Worm (Caenorhabditis elegans): ENCODE measurements around the gene fbxa-84.
"Not testable (repeated sequence)": the region's sequence is repeated elsewhere in the genome, so short reads cannot be mapped to it uniquely, and the experiment has no call there.

fbxa-84 gene

DNA sequence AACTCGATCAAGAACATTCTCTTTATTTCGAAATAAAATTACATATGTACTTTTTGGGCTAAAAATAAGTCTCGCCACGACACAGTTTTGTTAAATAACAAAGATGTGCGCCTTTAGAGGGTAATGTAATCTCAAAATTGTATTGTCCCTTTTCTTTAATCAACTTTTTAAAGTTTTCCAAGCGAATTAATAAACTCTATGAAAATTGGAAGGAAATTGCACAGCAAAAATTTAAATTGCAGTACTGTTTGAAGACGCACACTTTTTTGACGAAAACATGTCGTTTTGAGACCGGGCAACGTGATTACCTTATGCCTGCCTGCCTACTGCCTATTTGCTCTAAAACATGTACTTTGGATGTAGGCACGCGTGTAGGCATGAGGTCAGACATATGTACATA is 9.7 kb downstream of the fbxa-84 start:
- TF ChIP-seq pha-4 (tag; optimal IDR thresholded peaks at IDR 0.05) = no peak
- no peak for TF ChIP-seq nhr-12 (tag; optimal IDR thresholded peaks at IDR 0.05)
- TF ChIP-seq sptf-1 (tag; optimal IDR thresholded peaks at IDR 0.05) = no peak
- no peak for TF ChIP-seq blmp-1 (tag; optimal IDR thresholded peaks at IDR 0.05)
- TF ChIP-seq ham-2 (GFP tag; optimal IDR thresholded peaks at IDR 0.05) = no peak
- TF ChIP-seq mls-2 (tag; optimal IDR thresholded peaks at IDR 0.05) = no peak

DNA sequence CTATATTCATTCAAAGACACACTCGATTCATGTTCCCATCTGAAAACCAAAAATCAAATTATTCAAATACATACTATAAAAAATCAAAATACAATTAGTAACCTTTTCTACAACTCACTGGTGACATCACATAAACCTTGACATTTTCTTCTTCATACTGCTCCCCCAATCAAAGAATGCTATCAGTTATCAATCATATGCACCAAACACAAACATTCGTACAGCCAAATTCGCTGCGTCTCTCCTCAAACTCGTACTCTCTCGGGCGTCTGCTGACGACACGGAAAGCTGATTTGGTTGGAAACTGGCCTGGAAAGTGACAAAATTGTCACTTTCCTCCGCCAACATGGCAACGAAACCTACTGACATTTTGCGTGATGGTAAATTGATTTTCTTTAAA is 10.1 kb downstream of the fbxa-84 start, which contains the start of gene plc-2:
TSS of gene plc-2 (plus strand) at position 196 of the 400 bp plus-strand sequence.
- TF ChIP-seq nhr-12 (tag; optimal IDR thresholded peaks at IDR 0.05) = no peak
- no peak for TF ChIP-seq lin-13 (tag; optimal IDR thresholded peaks at IDR 0.05)

DNA sequence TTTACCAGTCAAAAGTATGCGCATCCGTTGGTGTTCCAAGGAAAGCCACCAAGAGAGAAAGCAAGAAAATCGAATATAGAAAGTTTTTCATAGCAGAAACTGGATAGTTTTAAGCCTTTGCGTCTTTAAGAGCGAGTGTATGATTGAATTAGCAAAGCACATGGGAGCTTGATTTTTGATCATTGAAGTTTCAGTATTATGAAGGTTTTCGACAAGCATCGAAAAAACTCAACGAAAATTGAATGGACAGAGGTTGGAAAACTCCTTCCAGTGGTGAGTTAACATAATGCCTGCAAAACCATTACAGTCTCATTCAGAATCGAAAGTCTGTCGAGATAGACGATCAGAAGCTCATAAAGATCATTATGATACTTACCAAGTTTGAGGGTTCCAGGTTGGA is 11.7 kb downstream of the fbxa-84 start, which contains the start of gene Y75B12B.13:
TSS of gene Y75B12B.13 (minus strand) at position 101 of the 400 bp plus-strand sequence.
- TF ChIP-seq lin-32 (GFP tag; optimal IDR thresholded peaks at IDR 0.05) = no peak
- TF ChIP-seq unc-62 (GFP tag; optimal IDR thresholded peaks at IDR 0.05) = no peak
- TF ChIP-seq unc-120 (tag; optimal IDR thresholded peaks at IDR 0.05; ENCODE audit: poor library complexity, severe bottlenecking) = no peak
- TF ChIP-seq ceh-83 (GFP tag; optimal IDR thresholded peaks at IDR 0.05) = no peak
- no peak for TF ChIP-seq M03D4.4 (tag; optimal IDR thresholded peaks at IDR 0.05)
- no peak for TF ChIP-seq mab-5 (tag; optimal IDR thresholded peaks at IDR 0.05)
- no peak for TF ChIP-seq pha-4 (tag; optimal IDR thresholded peaks at IDR 0.05)
- TF ChIP-seq nhr-2 (tag; optimal IDR thresholded peaks at IDR 0.05) = no peak
- TF ChIP-seq blmp-1 (tag; optimal IDR thresholded peaks at IDR 0.05) = no peak
- no peak for TF ChIP-seq ham-2 (GFP tag; optimal IDR thresholded peaks at IDR 0.05)
- no peak for TF ChIP-seq unc-39 (tag; optimal IDR thresholded peaks at IDR 0.05)
- TF ChIP-seq snpc-4 (tag; optimal IDR thresholded peaks at IDR 0.05) = no peak
- no peak for TF ChIP-seq flh-1 (GFP tag; optimal IDR thresholded peaks at IDR 0.05)
- TF ChIP-seq lin-13 (tag; optimal IDR thresholded peaks at IDR 0.05) = no peak
- TF ChIP-seq sptf-1 (tag; optimal IDR thresholded peaks at IDR 0.05) = no peak
- no peak for TF ChIP-seq lsy-2 (tag; optimal IDR thresholded peaks at IDR 0.05)
- TF ChIP-seq hlh-1 (tag; optimal IDR thresholded peaks at IDR 0.05) = no peak

DNA sequence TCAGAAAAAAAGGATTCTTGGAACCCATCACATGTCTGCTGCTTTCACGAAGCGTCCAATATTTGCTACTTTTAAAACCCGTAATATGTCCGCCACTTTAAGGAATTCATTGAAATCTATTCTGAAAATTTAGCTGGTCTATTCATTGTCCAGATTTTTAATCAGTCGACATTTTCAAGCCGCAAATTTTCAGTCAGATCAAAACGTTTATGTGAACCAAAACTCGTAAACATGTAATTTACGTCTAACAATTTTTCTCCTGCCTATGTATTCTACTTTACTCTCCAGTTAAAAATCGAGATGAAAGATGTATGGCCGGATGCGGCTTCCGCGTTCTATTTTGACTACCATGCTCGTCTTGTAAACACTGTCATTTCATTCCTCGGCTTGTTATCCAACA is 15.7 kb downstream of the fbxa-84 start, which contains the start of gene srw-1:
TSS of gene srw-1 (plus strand) at position 301 of the 400 bp plus-strand sequence.
- TF ChIP-seq cnd-1 (tag; optimal IDR thresholded peaks at IDR 0.05) (no peak), mls-2 (tag; optimal IDR thresholded peaks at IDR 0.05) (no peak), lin-13 (tag; optimal IDR thresholded peaks at IDR 0.05) (no peak)

DNA sequence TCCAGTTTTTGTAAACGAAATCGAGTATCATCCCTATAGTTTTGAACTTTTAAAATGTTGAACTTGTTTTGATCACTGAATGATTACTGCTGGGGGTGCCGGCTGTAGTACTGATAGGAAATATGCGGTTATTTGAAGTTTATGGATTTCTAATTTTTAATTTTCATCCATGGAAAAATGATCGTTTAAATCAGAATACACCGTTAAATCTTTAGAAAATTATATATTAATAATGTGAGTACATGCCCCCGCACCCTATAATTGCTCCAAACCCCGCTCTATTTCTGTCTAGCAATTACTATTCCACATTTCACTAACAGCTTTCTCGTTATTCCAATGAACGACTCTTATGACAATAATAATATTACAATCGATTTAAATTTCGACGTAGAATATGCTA is 17.5 kb downstream of the fbxa-84 start, which contains the start of gene Y75B12B.10:
TSS of gene Y75B12B.10 (plus strand) at position 301 of the 400 bp plus-strand sequence.
- no peak for TF ChIP-seq nhr-76 (tag; optimal IDR thresholded peaks at IDR 0.05)
- TF ChIP-seq unc-62 (GFP tag; optimal IDR thresholded peaks at IDR 0.05) = no peak
- no peak for TF ChIP-seq mls-2 (tag; optimal IDR thresholded peaks at IDR 0.05)
- no peak for TF ChIP-seq nhr-12 (tag; optimal IDR thresholded peaks at IDR 0.05)
- TF ChIP-seq unc-39 (tag; optimal IDR thresholded peaks at IDR 0.05) = no peak
- TF ChIP-seq ceh-39 (tag; optimal IDR thresholded peaks at IDR 0.05) = no peak
- no peak for TF ChIP-seq ces-1 (GFP tag; optimal IDR thresholded peaks at IDR 0.05)
- TF ChIP-seq nhr-2 (tag; optimal IDR thresholded peaks at IDR 0.05) = no peak
- no peak for TF ChIP-seq mab-5 (tag; optimal IDR thresholded peaks at IDR 0.05)
- TF ChIP-seq elt-1 (tag; optimal IDR thresholded peaks at IDR 0.05; ENCODE audit: borderline replicate concordance, insufficient read depth) = no peak
- no peak for TF ChIP-seq ceh-43 (GFP tag; optimal IDR thresholded peaks at IDR 0.05)
- no peak for TF ChIP-seq elt-3 (tag; optimal IDR thresholded peaks at IDR 0.05)
- TF ChIP-seq snpc-4 (tag; optimal IDR thresholded peaks at IDR 0.05) = no peak
- TF ChIP-seq lin-13 (tag; optimal IDR thresholded peaks at IDR 0.05) = no peak
- TF ChIP-seq flh-1 (GFP tag; optimal IDR thresholded peaks at IDR 0.05) = no peak
- no peak for TF ChIP-seq bed-3 (GFP tag; optimal IDR thresholded peaks at IDR 0.05)
- TF ChIP-seq zip-8 (tag; optimal IDR thresholded peaks at IDR 0.05) = no peak
- TF ChIP-seq M03D4.4 (tag; optimal IDR thresholded peaks at IDR 0.05) = no peak
- no peak for TF ChIP-seq sem-2 (GFP tag; optimal IDR thresholded peaks at IDR 0.05)

DNA sequence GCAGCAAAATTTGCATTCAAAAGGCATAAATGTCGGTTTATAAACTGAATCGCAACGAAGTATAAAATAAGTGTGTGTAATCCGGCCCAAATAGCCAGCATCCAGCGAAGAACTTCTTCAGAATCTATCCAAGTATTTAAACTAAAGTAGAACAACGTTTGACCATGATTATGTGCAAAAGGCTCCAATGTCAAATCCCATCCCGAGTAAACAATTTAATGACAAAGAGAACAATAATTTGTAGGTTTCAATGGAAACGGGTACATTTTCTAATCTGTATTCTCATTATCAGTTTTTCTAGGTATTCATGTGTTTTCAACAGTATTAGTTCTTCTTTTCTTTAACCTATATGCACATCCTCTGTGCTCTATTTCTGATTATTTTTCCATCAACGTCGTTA is 25.4 kb downstream of the fbxa-84 start, which contains the start of gene C41G6.12:
TSS of gene C41G6.12 (minus strand) at position 101 of the 400 bp plus-strand sequence.
- TF ChIP-seq ceh-43 (GFP tag; optimal IDR thresholded peaks at IDR 0.05); ces-1 (GFP tag; optimal IDR thresholded peaks at IDR 0.05); unc-39 (tag; optimal IDR thresholded peaks at IDR 0.05): not testable (repeated sequence)
